Worm (Caenorhabditis elegans) whole organism, L4 larva: Measurements from ENCODE around the gene scl-3.

Source experiments
- D1046.2 ChIP-seq: fragments of 200-800 bp; sonication (Bioruptor generic); IDR thresholded peaks from 2 replicates; pipeline ENCODE4 v1.3.6; 2022; ENCODE audit warnings: missing genetic modification characterization, missing compliant biosample characterization
- F10B5.3 ChIP-seq: sonication (generic microtip); optimal IDR thresholded peaks from 2 replicates; lab custom pipeline; 2016; ENCODE audit warnings: mild to moderate bottlenecking, missing genetic modification characterization, missing compliant biosample characterization
- F44E2.7 ChIP-seq: fragments of 200-800 bp; sonication (Bioruptor generic); IDR thresholded peaks from 2 replicates; pipeline ENCODE4 v2.1.2; 2022; ENCODE audit warnings: missing genetic modification characterization, missing compliant biosample characterization
- Y48G9A.11 ChIP-seq: fragments of 200-800 bp; sonication (Bioruptor generic); IDR thresholded peaks from 2 replicates; pipeline ENCODE4 v1.3.6; 2022; ENCODE audit warnings: missing genetic modification reagents, missing genetic modification characterization, missing compliant biosample characterization
- ZK337.2 ChIP-seq: fragments of 200-800 bp; sonication (Bioruptor generic); IDR thresholded peaks from 2 replicates; pipeline ENCODE4 v1.3.6; 2022; ENCODE audit warnings: missing genetic modification reagents, missing genetic modification characterization, missing compliant biosample characterization
- ZK546.5 ChIP-seq, 2 experiments: sonication (generic microtip); optimal IDR thresholded peaks; 2 replicates each; lab custom pipeline; 2017; ENCODE audit warnings: missing biosample characterization in 2 of 2, missing genetic modification characterization in 2 of 2
- aha-1 ChIP-seq: fragments of 150-350 bp; peaks from one replicate; lab custom pipeline; 2014; ENCODE audit warnings: missing biosample characterization, missing genetic modification characterization
- ama-1 ChIP-seq: fragments of 150-350 bp; optimal IDR thresholded peaks from 2 replicates; lab custom pipeline; 2014; ENCODE audit warnings: inconsistent platforms, mixed read lengths
- attf-4 ChIP-seq: sonication (generic microtip); optimal IDR thresholded peaks from 3 replicates; lab custom pipeline; 2017; ENCODE audit warnings: missing biosample characterization, missing genetic modification characterization
- ceh-20 ChIP-seq: fragments of 200-800 bp; sonication (Bioruptor generic); IDR thresholded peaks from 2 replicates; pipeline ENCODE4 v1.3.6; 2022; ENCODE audit warnings: missing genetic modification reagents, missing genetic modification characterization, missing compliant biosample characterization
- ceh-44 ChIP-seq: fragments of 200-800 bp; sonication (Bioruptor generic); IDR thresholded peaks from 2 replicates; pipeline ENCODE4 v1.3.6; 2022; ENCODE audit warnings: missing genetic modification reagents, missing genetic modification characterization, missing compliant biosample characterization
- ceh-62 ChIP-seq: sonication (generic microtip); optimal IDR thresholded peaks from 2 replicates; lab custom pipeline; 2017; ENCODE audit warnings: missing biosample characterization, missing genetic modification characterization
- ces-1 ChIP-seq: fragments of 150-350 bp; sonication (generic microtip); optimal IDR thresholded peaks from 4 replicates; lab custom pipeline; 2014; ENCODE audit warnings: missing biosample characterization, missing genetic modification reagents, missing genetic modification characterization
- cey-2 ChIP-seq: sonication (generic microtip); optimal IDR thresholded peaks from 3 replicates; lab custom pipeline; 2017; ENCODE audit warnings: missing genetic modification characterization, mild to moderate bottlenecking, missing compliant biosample characterization, antibody characterized with exemption, borderline replicate concordance; ENCODE audit not compliant: insufficient read depth
- ctbp-1 ChIP-seq: fragments of 200-800 bp; sonication (Bioruptor generic); IDR thresholded peaks from 2 replicates; pipeline ENCODE4 v1.3.6; 2022; ENCODE audit warnings: missing genetic modification reagents, missing genetic modification characterization, missing compliant biosample characterization
- daf-12 ChIP-seq: fragments of 150-350 bp; optimal IDR thresholded peaks from 2 replicates; lab custom pipeline; 2014; ENCODE audit warnings: missing biosample characterization, missing genetic modification reagents, missing genetic modification characterization
- daf-16 ChIP-seq, 3 experiments: sonication (generic microtip); optimal IDR thresholded peaks; 2 replicates each; lab custom pipeline; 2016 to 2017; ENCODE audit warnings: missing genetic modification characterization in 3 of 3, missing genetic modification reagents in 3 of 3, mild to moderate bottlenecking in 2 of 3, missing compliant biosample characterization in 2 of 3, missing biosample characterization in 1 of 3, moderate library complexity in 1 of 3
- dmd-6 ChIP-seq: fragments of 200-800 bp; sonication (Bioruptor generic); IDR thresholded peaks from 2 replicates; pipeline ENCODE4 v1.3.6; 2022; ENCODE audit warnings: missing genetic modification reagents, missing genetic modification characterization, missing compliant biosample characterization
- dpl-1 ChIP-seq: fragments of 150-350 bp; optimal IDR thresholded peaks from 2 replicates; lab custom pipeline; 2014; ENCODE audit warnings: missing biosample characterization, missing genetic modification reagents, missing genetic modification characterization
- duxl-1 ChIP-seq: sonication (generic microtip); optimal IDR thresholded peaks from 2 replicates; lab custom pipeline; 2016; ENCODE audit warnings: mild to moderate bottlenecking, missing genetic modification characterization, moderate library complexity, missing compliant biosample characterization; ENCODE audit not compliant: poor library complexity
- dve-1 ChIP-seq: sonication (generic microtip); optimal IDR thresholded peaks from 2 replicates; lab custom pipeline; 2017; ENCODE audit warnings: antibody characterized with exemption, mild to moderate bottlenecking, missing genetic modification characterization, missing compliant biosample characterization; ENCODE audit not compliant: insufficient read depth
- fkh-10 ChIP-seq: fragments of 150-350 bp; optimal IDR thresholded peaks from 2 replicates; lab custom pipeline; 2014; ENCODE audit warnings: missing biosample characterization, missing genetic modification reagents, missing genetic modification characterization
- gei-8 ChIP-seq: fragments of 200-800 bp; sonication (Bioruptor generic); optimal IDR thresholded peaks from 2 replicates; lab custom pipeline; 2018; ENCODE audit warnings: mild to moderate bottlenecking, missing genetic modification characterization, missing compliant biosample characterization
- hif-1 ChIP-seq, 2 experiments: sonication (generic microtip); optimal IDR thresholded peaks; 2 replicates each; lab custom pipeline; 2016 to 2017; ENCODE audit warnings: missing compliant biosample characterization in 2 of 2, missing genetic modification characterization in 2 of 2, missing genetic modification reagents in 2 of 2, missing genotype in 2 of 2, mild to moderate bottlenecking in 1 of 2
- hlh-11 ChIP-seq: fragments of 200-800 bp; sonication (Bioruptor generic); optimal IDR thresholded peaks from 2 replicates; lab custom pipeline; 2018; ENCODE audit warnings: mild to moderate bottlenecking, missing genetic modification characterization, missing compliant biosample characterization
- hlh-30 ChIP-seq: sonication (generic microtip); optimal IDR thresholded peaks from 2 replicates; lab custom pipeline; 2017; ENCODE audit warnings: antibody characterized with exemption, mild to moderate bottlenecking, missing genetic modification characterization, missing compliant biosample characterization; ENCODE audit not compliant: insufficient read depth
- hmg-1.1 ChIP-seq: fragments of 200-800 bp; sonication (Bioruptor generic); IDR thresholded peaks from 2 replicates; pipeline ENCODE4 v1.3.6; 2022; ENCODE audit warnings: missing genetic modification reagents, missing genetic modification characterization, missing compliant biosample characterization
- lin-13 ChIP-seq: fragments of 150-350 bp; optimal IDR thresholded peaks from 2 replicates; lab custom pipeline; 2014; ENCODE audit warnings: missing biosample characterization, missing genetic modification reagents, missing genetic modification characterization
- lin-15B ChIP-seq: fragments of 150-350 bp; sonication (generic microtip); optimal IDR thresholded peaks from 3 replicates; lab custom pipeline; 2014; ENCODE audit warnings: missing biosample characterization, missing genetic modification characterization
- lin-29 ChIP-seq: fragments of 200-800 bp; sonication (Bioruptor generic); IDR thresholded peaks from 2 replicates; pipeline ENCODE4 v1.3.6; 2022; ENCODE audit warnings: missing genetic modification reagents, missing genetic modification characterization, missing compliant biosample characterization
- lin-39 ChIP-seq: fragments of 150-350 bp; optimal IDR thresholded peaks from 2 replicates; lab custom pipeline; 2014; ENCODE audit warnings: missing biosample characterization, missing genetic modification reagents, missing genetic modification characterization
- lsy-2 ChIP-seq, 2 experiments: fragments of 150-350 bp in 1 of 2; sonication (generic microtip) in 1 of 2; optimal IDR thresholded peaks; 2 replicates each; lab custom pipeline; 2014 to 2017; ENCODE audit warnings: missing biosample characterization in 2 of 2, missing genetic modification characterization in 2 of 2
- madf-5 ChIP-seq, 2 experiments: fragments of 200-800 bp; sonication (Bioruptor generic); IDR thresholded peaks; 2 replicates each; pipeline ENCODE4 v1.3.6; 2022; ENCODE audit warnings: missing compliant biosample characterization in 2 of 2, missing genetic modification characterization in 2 of 2
- mdt-29 ChIP-seq: fragments of 200-800 bp; sonication (Bioruptor generic); IDR thresholded peaks from 2 replicates; pipeline ENCODE4 v1.3.6; 2022; ENCODE audit warnings: missing genetic modification reagents, missing genetic modification characterization, missing compliant biosample characterization
- mep-1 ChIP-seq: fragments of 150-350 bp; sonication (generic microtip); optimal IDR thresholded peaks from 3 replicates; lab custom pipeline; 2014; ENCODE audit warnings: missing biosample characterization, missing genetic modification characterization
- mxl-2 ChIP-seq: fragments of 200-800 bp; sonication (Bioruptor generic); conservative IDR thresholded peaks from 2 replicates; pipeline ENCODE4 v1.3.6; 2022; ENCODE audit warnings: missing genetic modification reagents, missing genetic modification characterization, missing compliant biosample characterization
- mxl-3 ChIP-seq: fragments of 200-800 bp; sonication (Bioruptor generic); optimal IDR thresholded peaks from 2 replicates; lab custom pipeline; 2018; ENCODE audit warnings: mild to moderate bottlenecking, missing genetic modification characterization, missing compliant biosample characterization
- nhr-10 ChIP-seq: fragments of 150-350 bp; optimal IDR thresholded peaks from 2 replicates; lab custom pipeline; 2014; ENCODE audit warnings: missing biosample characterization, missing genetic modification characterization
- nhr-25 ChIP-seq: sonication (generic microtip); optimal IDR thresholded peaks from 2 replicates; lab custom pipeline; 2017; ENCODE audit warnings: missing genetic modification characterization, mild to moderate bottlenecking, missing compliant biosample characterization, antibody characterized with exemption, moderate library complexity, borderline replicate concordance; ENCODE audit not compliant: insufficient read depth
- nhr-28 ChIP-seq: fragments of 150-350 bp; optimal IDR thresholded peaks from 2 replicates; lab custom pipeline; 2014; ENCODE audit warnings: missing biosample characterization, missing genetic modification characterization
- nhr-41 ChIP-seq: fragments of 200-800 bp; sonication (Bioruptor generic); IDR thresholded peaks from 2 replicates; pipeline ENCODE4 v1.3.6; 2022; ENCODE audit warnings: missing genetic modification reagents, missing genetic modification characterization, missing compliant biosample characterization
- nhr-48 ChIP-seq: sonication (generic microtip); optimal IDR thresholded peaks from 2 replicates; lab custom pipeline; 2016; ENCODE audit warnings: mild to moderate bottlenecking, missing genetic modification characterization, missing compliant biosample characterization
- nhr-76 ChIP-seq: fragments of 150-350 bp; optimal IDR thresholded peaks from 2 replicates; lab custom pipeline; 2014; ENCODE audit warnings: missing biosample characterization, missing genetic modification characterization
- nhr-77 ChIP-seq: fragments of 150-350 bp; optimal IDR thresholded peaks from 2 replicates; lab custom pipeline; 2014; ENCODE audit warnings: missing biosample characterization, missing genetic modification characterization
- php-3 ChIP-seq: fragments of 200-800 bp; sonication (Bioruptor generic); IDR thresholded peaks from 2 replicates; pipeline ENCODE4 v1.3.6; 2022; ENCODE audit warnings: missing genetic modification reagents, missing genetic modification characterization, missing compliant biosample characterization
- pqm-1 ChIP-seq: sonication (generic microtip); optimal IDR thresholded peaks from 2 replicates; lab custom pipeline; 2017; ENCODE audit warnings: missing biosample characterization, missing genetic modification characterization
- set-16 ChIP-seq: fragments of 200-800 bp; sonication (Bioruptor generic); IDR thresholded peaks from 2 replicates; pipeline ENCODE4 v1.3.6; 2022; ENCODE audit warnings: missing genetic modification reagents, missing genetic modification characterization, missing compliant biosample characterization
- skn-1 ChIP-seq: fragments of 150-350 bp; optimal IDR thresholded peaks from 2 replicates; lab custom pipeline; 2014; ENCODE audit warnings: missing biosample characterization, missing genetic modification characterization
- tra-1 ChIP-seq: fragments of 200-800 bp; sonication (Bioruptor generic); IDR thresholded peaks from 2 replicates; pipeline ENCODE4 v1.3.6; 2022; ENCODE audit warnings: missing genetic modification reagents, missing genetic modification characterization, missing compliant biosample characterization
- zip-2 ChIP-seq: fragments of 150-350 bp; optimal IDR thresholded peaks from 2 replicates; lab custom pipeline; 2014; ENCODE audit warnings: missing biosample characterization, missing genetic modification characterization
- ztf-11 ChIP-seq: fragments of 150-350 bp; optimal IDR thresholded peaks from 2 replicates; lab custom pipeline; 2014; ENCODE audit warnings: missing biosample characterization, missing genetic modification characterization

The scl-3 gene

DNA sequence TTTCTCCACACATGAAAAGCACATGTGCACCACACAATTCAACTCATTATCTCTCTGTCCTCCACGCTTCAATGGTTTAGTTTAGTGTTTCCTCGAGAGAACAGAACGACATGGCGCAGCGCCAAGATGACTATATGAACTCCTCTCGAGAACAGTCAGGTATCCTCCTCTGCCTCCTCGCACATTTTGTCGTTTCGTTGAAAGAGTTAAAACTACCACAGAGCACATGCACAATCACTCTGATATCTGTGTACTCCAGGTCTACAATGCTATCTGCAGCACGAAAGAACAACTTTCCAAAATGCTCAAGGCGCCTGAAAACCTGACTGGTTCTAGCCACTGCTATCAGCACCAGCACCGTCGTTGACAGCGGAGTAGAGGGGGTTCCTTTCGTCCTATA lies 32.6 kb upstream of the scl-3 start:
- TF ChIP-seq mdt-29 (GFP tag; lab: Robert Waterston, UW) (no peak), hlh-11 (tag; lab: Kevin White, UChicago) (peak; percentile 83), nhr-25 (tag; lab: Kevin White, UChicago) (no peak), D1046.2 (GFP tag; lab: Robert Waterston, UW) (no peak), nhr-48 (peak; percentile 95), hlh-30 (tag; lab: Kevin White, UChicago) (peak; percentile 37), lin-39 (tag; lab: Kevin White, UChicago) (no peak), cey-2 (no peak), nhr-77 (tag; lab: Kevin White, UChicago) (no peak), hif-1 (tag; optimal IDR thresholded peaks at IDR 0.05; lab: Kevin White, UChicago) (peak in 1 of 2 experiments; percentile 46), F44E2.7 (GFP tag; lab: Robert Waterston, UW) (no peak), mxl-2 (GFP tag; lab: Robert Waterston, UW) (peak; percentile 93), ceh-44 (GFP tag; lab: Robert Waterston, UW) (no peak), nhr-28 (tag; lab: Kevin White, UChicago) (peak; percentile 27), daf-16 (GFP tag; optimal IDR thresholded peaks at IDR 0.05; lab: Kevin White, UChicago) (no peak), daf-16 (tag; optimal IDR thresholded peaks at IDR 0.05; lab: Kevin White, UChicago) (peak; percentile 87), daf-12 (tag; lab: Kevin White, UChicago) (no peak), aha-1 (peak; percentile 85), hmg-1.1 (GFP tag; lab: Robert Waterston, UW) (0 out of 2 replicates have a peak, but pooled peaks have one; percentile 17), F10B5.3 (tag; lab: Kevin White, UChicago) (no peak), dve-1 (peak; percentile 72), madf-5 (GFP tag; IDR thresholded peaks at IDR 0.05; lab: Robert Waterston, UW) (no peak), tra-1 (GFP tag; lab: Robert Waterston, UW) (no peak), ztf-11 (no peak), skn-1 (tag; lab: Kevin White, UChicago) (no peak), ceh-62 (tag; lab: Kevin White, UChicago) (no peak), set-16 (GFP tag; lab: Robert Waterston, UW) (no peak), ces-1 (GFP tag; lab: Kevin White, UChicago) (no peak), ctbp-1 (GFP tag; lab: Robert Waterston, UW) (0 out of 2 replicates have a peak, but pooled peaks have one; percentile 39), ama-1 (lab: Kevin White, UChicago) (no peak), nhr-41 (GFP tag; lab: Robert Waterston, UW) (no peak), pqm-1 (tag; lab: Kevin White, UChicago) (peak; percentile 8), ZK546.5 (tag; optimal IDR thresholded peaks at IDR 0.05; lab: Kevin White, UChicago) (no peak), mep-1 (tag; lab: Kevin White, UChicago) (peak; percentile 21), duxl-1 (tag; lab: Kevin White, UChicago) (no peak), lin-13 (GFP tag; lab: Kevin White, UChicago) (no peak), fkh-10 (GFP tag; lab: Kevin White, UChicago) (no peak), lin-15B (tag; lab: Kevin White, UChicago) (no peak), nhr-10 (peak; percentile 17), dpl-1 (GFP tag; lab: Kevin White, UChicago) (no peak), gei-8 (GFP tag; lab: Kevin White, UChicago) (peak; percentile 12), zip-2 (tag; lab: Kevin White, UChicago) (peak; percentile 6), lin-29 (GFP tag; lab: Robert Waterston, UW) (no peak), mxl-3 (GFP tag; lab: Kevin White, UChicago) (peak; percentile 52), lsy-2 (tag; optimal IDR thresholded peaks at IDR 0.05; lab: Kevin White, UChicago) (peak in 1 of 2 experiments; percentile 1), nhr-76 (tag; lab: Kevin White, UChicago) (no peak), ceh-20 (GFP tag; lab: Robert Waterston, UW) (peak; percentile 28; the same call in 1 of the 2 replicates), php-3 (GFP tag; lab: Robert Waterston, UW) (peak; percentile 74; the same call in 1 of the 2 replicates), Y48G9A.11 (GFP tag; lab: Robert Waterston, UW) (no peak), dmd-6 (GFP tag; lab: Robert Waterston, UW) (peak; percentile 91), ZK337.2 (GFP tag; lab: Robert Waterston, UW) (no peak), attf-4 (tag; lab: Kevin White, UChicago) (no peak)
